Fruit fly (Drosophila melanogaster) ovary, adult (tissue): ENCODE results near the gene galene.

ENCODE experiments used
- CG17801 ChIP-seq: fragments of 200-800 bp; optimal IDR thresholded peaks from 2 replicates; lab custom pipeline; 2019; ENCODE audit warnings: missing biosample characterization, mild to moderate bottlenecking, missing genetic modification characterization, moderate library complexity; ENCODE audit not compliant: partially characterized antibody

Gene galene

dm6 chr3L:1258547-1258946 is 23.0 kb downstream of the galene start:
- no peak for TF ChIP-seq CG17801 (GFP tag; lab: Kevin White, UChicago)

dm6 chr3L:1264998-1265397 is 29.5 kb downstream of the galene start:
- TF ChIP-seq CG17801 (GFP tag; lab: Kevin White, UChicago), result no peak

DNA sequence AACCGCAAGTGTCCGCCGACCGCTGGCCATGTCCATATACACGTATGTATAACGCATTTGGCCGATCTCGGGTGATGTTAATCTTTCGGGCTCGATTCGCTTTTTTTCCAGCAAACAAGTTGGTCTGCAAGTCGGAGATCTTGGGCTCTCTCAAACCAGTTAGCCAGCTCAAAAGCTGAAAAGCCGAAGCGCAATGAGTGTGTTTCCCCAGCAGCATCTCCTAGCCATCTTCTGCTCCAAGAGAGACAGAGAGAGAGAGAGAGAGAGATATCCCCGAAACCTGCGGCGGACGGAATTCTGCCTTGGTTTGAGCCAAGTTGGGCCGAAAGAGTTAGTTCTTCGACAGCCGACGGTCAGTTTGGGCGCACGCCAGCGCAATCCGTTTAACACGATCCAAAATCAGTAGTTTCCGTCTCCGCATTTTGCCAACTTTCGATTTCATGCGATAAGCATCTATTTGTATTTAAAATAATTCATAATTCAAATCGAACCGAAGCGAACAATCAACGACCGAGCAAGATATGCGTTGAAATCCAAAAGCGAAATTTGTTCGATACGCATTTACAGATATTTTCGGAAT is 30.0 kb downstream of the galene start:
- TF ChIP-seq CG17801 (GFP tag; lab: Kevin White, UChicago), result no peak

- TF ChIP-seq CG17801 (GFP tag; lab: Kevin White, UChicago), result no peak
Observed at dm6 chr3L:1269013-1269412, 33.5 kb downstream of the galene start.

DNA sequence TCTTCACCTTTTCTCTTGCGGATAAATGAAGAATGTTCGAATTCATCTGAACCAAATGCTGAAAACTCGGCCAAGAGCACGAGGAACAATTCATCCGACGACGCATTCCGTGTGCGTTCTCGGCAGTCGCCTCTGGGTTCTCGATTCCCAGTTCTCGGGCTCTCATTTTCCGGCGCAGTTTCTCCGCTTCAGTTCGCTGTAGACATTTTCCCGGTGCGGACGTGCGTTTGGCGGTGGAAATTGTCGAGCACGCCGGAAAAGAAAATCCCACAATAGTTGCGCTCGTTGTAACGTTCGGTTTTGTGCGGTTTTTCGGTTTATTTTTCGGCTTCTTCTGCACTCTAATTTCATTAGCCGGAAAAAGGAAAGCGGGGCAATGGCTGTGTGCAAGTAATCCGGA is 40.2 kb downstream of the galene start, which contains the start of gene CG32333:
Gene CG32333 (plus strand): TSS at position 190 of the 400 bp plus-strand sequence.
- no peak for TF ChIP-seq CG17801 (GFP tag; lab: Kevin White, UChicago)

- no peak for TF ChIP-seq CG17801 (GFP tag; lab: Kevin White, UChicago)
Observed at dm6 chr3L:1277937-1278336, 42.4 kb downstream of the galene start.

DNA sequence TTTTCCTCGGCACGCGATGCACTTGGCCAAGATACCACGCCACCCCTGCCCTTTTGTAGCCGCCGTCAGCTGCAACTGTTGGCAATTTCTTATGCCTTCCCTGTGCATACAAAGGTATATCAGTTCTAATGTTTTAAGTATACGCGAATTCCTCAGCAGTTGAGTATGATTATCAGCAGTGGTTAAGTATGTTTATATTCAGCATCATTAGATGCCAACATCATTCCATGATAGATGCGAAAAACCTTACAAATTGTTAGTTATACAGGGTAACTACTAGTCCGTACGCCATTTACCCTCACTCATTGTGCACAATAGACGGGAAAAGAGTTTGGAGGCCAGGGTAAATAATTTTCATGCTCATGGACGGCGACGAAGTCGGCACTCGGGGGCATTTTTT is 44.2 kb downstream of the galene start:
- no peak for TF ChIP-seq CG17801 (GFP tag; lab: Kevin White, UChicago)

DNA sequence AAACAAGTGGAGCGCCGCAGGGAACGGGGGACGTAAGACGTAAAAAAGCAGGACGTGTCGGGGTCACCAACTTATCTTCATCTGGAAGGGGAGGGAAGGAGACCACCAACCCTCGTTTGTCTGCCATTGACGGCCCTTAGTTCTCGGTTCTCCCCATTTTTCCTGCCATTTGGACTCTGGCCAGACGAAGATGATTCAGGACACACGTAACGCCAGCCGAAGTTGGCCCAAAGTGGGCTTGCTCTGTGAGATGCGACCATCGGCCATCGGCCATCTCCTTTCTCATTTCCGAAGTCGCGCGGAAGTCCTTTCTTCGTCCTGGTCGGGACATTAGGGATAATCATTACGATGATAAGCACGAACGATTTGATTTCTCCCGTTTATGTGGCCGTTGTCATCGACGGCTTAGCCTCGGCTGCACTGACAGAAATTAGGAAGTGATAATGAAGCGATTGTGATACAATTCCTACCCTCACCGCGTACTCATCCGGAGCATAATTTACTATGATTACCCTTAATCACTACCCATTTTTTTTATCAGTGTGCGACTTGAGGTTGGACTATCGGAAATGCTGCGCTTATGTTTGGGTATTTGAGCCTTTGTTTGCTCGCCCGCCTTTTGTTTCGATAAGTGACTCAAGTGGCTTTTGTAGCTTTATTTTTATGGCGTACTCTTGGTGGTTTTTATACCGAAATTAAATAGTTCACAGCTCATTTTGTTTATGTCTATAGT is 45.5 kb downstream of the galene start:
- no peak for TF ChIP-seq CG17801 (GFP tag; lab: Kevin White, UChicago)
